Worm (Caenorhabditis elegans): Measurements from ENCODE around the gene hcp-3.

hcp-3 gene

DNA sequence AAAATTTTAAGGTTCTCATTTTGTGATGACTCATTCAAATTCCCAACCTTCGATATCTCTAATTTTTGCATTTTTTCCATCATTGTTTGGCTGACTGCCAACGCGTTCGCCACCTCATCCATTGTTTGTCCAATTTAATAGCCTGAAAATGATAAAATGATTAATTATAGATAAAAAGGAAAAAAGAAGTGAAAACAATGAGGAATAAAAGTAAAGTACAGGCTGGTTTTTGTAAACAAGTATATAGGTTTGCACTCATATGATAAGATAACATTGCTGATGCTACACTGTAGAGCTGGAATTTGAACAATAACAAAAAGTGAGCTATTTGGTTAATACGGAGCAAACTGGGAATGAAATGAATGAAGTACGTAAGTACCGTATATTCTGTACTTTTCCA is 34.0 kb downstream of the hcp-3 start, which contains the start of gene C48B4.3 (continued):
- TF ChIP-seq mdl-1 (tag; optimal IDR thresholded peaks at IDR 0.05) (no peak), saeg-2 (GFP tag; IDR thresholded peaks at IDR 0.05) (no peak), ceh-32 (tag; optimal IDR thresholded peaks at IDR 0.05; ENCODE audit: poor library complexity) (no peak), lin-1 (GFP tag; IDR thresholded peaks at IDR 0.05) (no peak), nhr-6 (tag; optimal IDR thresholded peaks at IDR 0.05) (no peak)

DNA sequence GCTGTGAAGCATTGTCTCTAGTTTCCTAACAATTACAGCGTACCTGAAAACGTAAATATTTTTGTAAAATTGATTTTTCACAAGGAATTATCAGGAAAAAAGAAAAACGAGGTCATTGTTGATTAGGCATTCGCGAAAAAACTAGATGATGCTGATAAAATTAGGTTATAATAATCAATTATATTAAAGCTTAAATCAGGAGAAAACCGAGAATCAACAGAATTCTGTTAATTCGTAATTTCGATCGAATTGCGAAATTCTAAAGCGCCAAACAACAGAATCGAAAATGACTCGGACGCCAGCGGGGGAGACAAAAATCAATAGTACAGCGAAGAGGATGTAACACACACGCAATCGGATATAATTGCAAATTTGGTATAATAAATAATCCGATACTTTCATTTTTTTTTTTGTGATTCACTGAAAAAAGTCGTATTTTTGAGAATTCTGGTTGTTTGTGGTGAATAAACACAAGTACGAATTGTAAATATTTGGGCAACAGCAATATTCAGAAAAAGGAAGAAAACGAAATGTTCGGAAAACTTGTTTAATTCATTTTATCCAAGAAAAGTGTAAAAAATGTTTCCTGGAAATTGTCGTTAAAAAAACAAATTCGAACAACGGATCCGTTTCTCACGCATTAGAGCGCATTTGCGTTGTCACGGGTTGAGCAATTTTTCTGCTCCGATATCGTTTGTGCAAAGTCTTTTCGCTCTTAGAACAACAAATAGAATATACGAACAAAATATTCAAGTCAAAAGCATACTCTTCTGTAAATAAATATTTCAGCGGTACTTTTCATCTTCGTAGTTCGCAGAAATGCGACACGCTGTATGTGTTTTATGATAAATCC is 36.0 kb downstream of the hcp-3 start, which contains the start of gene ced-7:
TSS of gene ced-7 (minus strand) at position 51 of the 853 bp plus-strand sequence.
- TF ChIP-seq madf-5 (GFP tag; IDR thresholded peaks at IDR 0.05) (no peak), mxl-2 (GFP tag; conservative IDR thresholded peaks at IDR 0.05) (no peak), unc-62 (GFP tag; optimal IDR thresholded peaks at IDR 0.05 in 1 of 2) (peak in 1 of 2 experiments; percentile 45), unc-62 (tag; optimal IDR thresholded peaks at IDR 0.05) (no peak), hlh-30 (tag; optimal IDR thresholded peaks at IDR 0.05; ENCODE audit: insufficient read depth) (peak; percentile 87), lin-38 (GFP tag; IDR thresholded peaks at IDR 0.05) (peak; percentile 49), lsy-2 (tag; optimal IDR thresholded peaks at IDR 0.05) (peak in 1 of 2 experiments; percentile 28), daf-16 (GFP tag; optimal IDR thresholded peaks at IDR 0.05) (no peak), daf-16 (tag; optimal IDR thresholded peaks at IDR 0.05) (peak; percentile 77), hif-1 (tag; optimal IDR thresholded peaks at IDR 0.05) (no peak), daf-8 (GFP tag; IDR thresholded peaks at IDR 0.05) (no peak)

- TF ChIP-seq lsy-2 (tag; optimal IDR thresholded peaks at IDR 0.05): peak in 1 of 2 experiments; percentile 54
- peak; percentile 13 for TF ChIP-seq mes-2 (tag; optimal IDR thresholded peaks at IDR 0.05; ENCODE audit: poor library complexity, severe bottlenecking)
- peak; percentile 21; the same call in 1 of the 2 replicates for TF ChIP-seq T26A8.4 (GFP tag; IDR thresholded peaks at IDR 0.05)
- TF ChIP-seq lin-38 (GFP tag; IDR thresholded peaks at IDR 0.05): peak; percentile 42; the same call in 1 of the 2 replicates
- no peak for TF ChIP-seq ceh-62 (tag; optimal IDR thresholded peaks at IDR 0.05)
- peak; percentile 85 for TF ChIP-seq dpl-1 (GFP tag; optimal IDR thresholded peaks at IDR 0.05)
- TF ChIP-seq dmd-8 (GFP tag; IDR thresholded peaks at IDR 0.05): no peak
- TF ChIP-seq egl-43 (GFP tag; IDR thresholded peaks at IDR 0.05): no peak
Observed at ce11 chrIII:9570869-9571268, 45.4 kb downstream of the hcp-3 start.

DNA sequence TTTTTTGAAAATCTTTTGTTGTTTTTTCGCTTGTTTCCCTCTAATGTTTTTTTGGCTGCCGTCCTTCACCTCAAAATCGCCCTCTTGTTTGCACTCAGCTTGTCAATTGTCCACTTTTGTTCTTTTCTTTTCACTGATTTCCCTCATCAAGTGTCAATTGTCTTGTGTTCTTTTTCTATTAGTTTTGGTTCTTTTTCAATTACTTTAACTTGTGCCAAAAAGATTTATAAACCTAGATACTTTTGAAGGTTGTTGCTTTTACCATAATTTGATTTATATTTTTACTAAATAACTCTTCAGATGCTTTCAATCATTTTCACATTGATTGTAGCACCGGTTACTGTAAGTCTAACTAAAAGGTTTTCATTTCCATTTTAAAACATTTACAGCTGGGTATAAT is 47.8 kb downstream of the hcp-3 start, which contains the start of gene C48B4.13:
TSS of gene C48B4.13 (plus strand) at position 301 of the 400 bp plus-strand sequence.
- TF ChIP-seq Y48G9A.11 (GFP tag; IDR thresholded peaks at IDR 0.05) (no peak), Y105C5A.15 (GFP tag; IDR thresholded peaks at IDR 0.05) (no peak), zag-1 (tag; optimal IDR thresholded peaks at IDR 0.05) (no peak), mdt-29 (GFP tag; IDR thresholded peaks at IDR 0.05) (no peak), spr-3 (GFP tag; optimal IDR thresholded peaks at IDR 0.05) (no peak)

DNA sequence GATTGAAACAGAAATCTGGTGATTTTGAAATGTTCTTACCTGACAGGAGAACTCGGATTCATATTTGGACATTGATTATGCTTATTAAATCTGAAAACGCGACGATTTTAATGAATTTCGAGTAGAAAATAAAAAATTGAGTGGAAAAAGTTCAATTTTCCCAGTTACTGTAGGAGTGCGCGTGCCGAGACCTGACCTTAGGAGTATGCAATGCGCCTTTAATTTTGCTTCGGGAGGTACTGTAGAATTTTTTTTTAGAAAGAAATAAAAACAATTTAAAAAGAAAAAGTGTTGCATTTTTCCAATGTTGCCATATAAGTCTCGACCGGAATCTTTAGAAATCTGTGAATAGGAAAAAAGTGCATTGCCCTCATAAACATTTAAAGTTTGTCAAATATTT is 50.3 kb downstream of the hcp-3 start, which contains the start of gene C48B4.11:
TSS of gene C48B4.11 (minus strand) at position 143 of the 400 bp plus-strand sequence.
- TF ChIP-seq ztf-7 (tag; optimal IDR thresholded peaks at IDR 0.05): no peak
- no peak for TF ChIP-seq tag-97 (GFP tag; IDR thresholded peaks at IDR 0.05)
- no peak for TF ChIP-seq ctbp-1 (GFP tag; IDR thresholded peaks at IDR 0.05)
- no peak for TF ChIP-seq lin-39 (tag; optimal IDR thresholded peaks at IDR 0.05)
- no peak for TF ChIP-seq nhr-6 (tag; optimal IDR thresholded peaks at IDR 0.05)
- no peak for TF ChIP-seq zip-2 (tag; optimal IDR thresholded peaks at IDR 0.05)
- TF ChIP-seq dmd-8 (GFP tag; IDR thresholded peaks at IDR 0.05): no peak
- TF ChIP-seq mep-1 (tag; optimal IDR thresholded peaks at IDR 0.05): no peak
- no peak for TF ChIP-seq nhr-237 (tag; optimal IDR thresholded peaks at IDR 0.05)
